Fruit fly (Drosophila melanogaster) whole organism, embryonic: ENCODE results near the gene CtBP.

Experiments used
- ATbp ChIP-seq: fragments of 200-800 bp; sonication (Bioruptor generic); optimal IDR thresholded peaks from 2 replicates; lab custom pipeline; 2017; ENCODE audit warnings: missing biosample characterization, mild to moderate bottlenecking, missing genetic modification characterization, missing genetic modification reagents
- Bdp1 ChIP-seq: fragments of 200-800 bp; sonication (Bioruptor generic); optimal IDR thresholded peaks from 3 replicates; lab custom pipeline; 2016; ENCODE audit warnings: missing biosample characterization, missing genetic modification characterization
- CG10462 ChIP-seq: fragments of 200-800 bp; sonication (Bioruptor generic); optimal IDR thresholded peaks from 2 replicates; lab custom pipeline; 2016; ENCODE audit warnings: missing biosample characterization, missing genetic modification characterization
- CG10959 ChIP-seq: fragments of 200-800 bp; sonication (Bioruptor generic); IDR thresholded peaks from 2 replicates; pipeline ENCODE4 v1.3.6; 2022; ENCODE audit warnings: missing biosample characterization, missing genetic modification characterization
- CG12219 ChIP-seq: fragments of 200-800 bp; sonication (Bioruptor generic); optimal IDR thresholded peaks from 3 replicates; lab custom pipeline; 2018; ENCODE audit warnings: missing biosample characterization, mild to moderate bottlenecking, missing genetic modification characterization
- CG14050 ChIP-seq: fragments of 200-800 bp; sonication (Bioruptor generic); IDR thresholded peaks from 3 replicates; pipeline ENCODE4 v1.3.6; 2022; ENCODE audit warnings: missing biosample characterization, missing genetic modification characterization
- CG17612 ChIP-seq: fragments of 200-800 bp; sonication (Bioruptor generic); IDR thresholded peaks from 2 replicates; pipeline ENCODE4 v1.3.6; 2022; ENCODE audit warnings: missing biosample characterization, missing genetic modification characterization
- CG17802 ChIP-seq: fragments of 200-800 bp; sonication (Bioruptor generic); optimal IDR thresholded peaks from 2 replicates; lab custom pipeline; 2018; ENCODE audit warnings: missing biosample characterization, mild to moderate bottlenecking, missing genetic modification characterization, moderate library complexity
- CG18262 ChIP-seq: fragments of 200-800 bp; optimal IDR thresholded peaks from 3 replicates; lab custom pipeline; 2019; ENCODE audit warnings: missing biosample characterization, mild to moderate bottlenecking, missing genetic modification characterization, moderate library complexity
- CG2120 ChIP-seq: fragments of 200-800 bp; sonication (Bioruptor generic); optimal IDR thresholded peaks from 3 replicates; lab custom pipeline; 2016; ENCODE audit warnings: missing biosample characterization, missing genetic modification characterization
- CG30403 ChIP-seq: fragments of 200-800 bp; sonication (Bioruptor generic); optimal IDR thresholded peaks from 3 replicates; lab custom pipeline; 2016; ENCODE audit warnings: missing biosample characterization, missing genetic modification characterization
- CG3065 ChIP-seq: fragments of 200-800 bp; sonication (Bioruptor generic); optimal IDR thresholded peaks from 2 replicates; lab custom pipeline; 2016; ENCODE audit warnings: missing biosample characterization, missing genetic modification characterization
- CG31365 ChIP-seq: fragments of 200-800 bp; sonication (Bioruptor generic); optimal IDR thresholded peaks from 2 replicates; lab custom pipeline; 2018; ENCODE audit warnings: missing biosample characterization, mild to moderate bottlenecking, missing genetic modification characterization
- CG3407 ChIP-seq: fragments of 200-800 bp; sonication (Bioruptor generic); optimal IDR thresholded peaks from 2 replicates; lab custom pipeline; 2018; ENCODE audit warnings: missing biosample characterization, mild to moderate bottlenecking, missing genetic modification characterization
- CG3726 ChIP-seq: fragments of 200-800 bp; sonication (Bioruptor generic); IDR thresholded peaks from 3 replicates; pipeline ENCODE4, ENCODE4 v1.3.6; 2022; ENCODE audit warnings: missing biosample characterization, missing genetic modification characterization
- CG3847 ChIP-seq: fragments of 200-800 bp; sonication (Bioruptor generic); IDR thresholded peaks from 2 replicates; pipeline ENCODE4 v1.3.6; 2022; ENCODE audit warnings: missing biosample characterization, missing genetic modification characterization
- CG3995 ChIP-seq: fragments of 200-800 bp; sonication (Bioruptor generic); optimal IDR thresholded peaks from 3 replicates; lab custom pipeline; 2016; ENCODE audit warnings: missing biosample characterization, missing genetic modification characterization
- CG4707 ChIP-seq: fragments of 200-800 bp; sonication (Bioruptor generic); optimal IDR thresholded peaks from 2 replicates; lab custom pipeline; 2018; ENCODE audit warnings: missing biosample characterization, mild to moderate bottlenecking, missing genetic modification characterization, moderate library complexity
- CG7372 ChIP-seq: fragments of 200-800 bp; sonication (Bioruptor generic); IDR thresholded peaks from 2 replicates; pipeline ENCODE4 v1.3.6; 2022; ENCODE audit warnings: missing biosample characterization, missing genetic modification characterization
- CG8089 ChIP-seq: fragments of 200-800 bp; sonication (Bioruptor generic); optimal IDR thresholded peaks from 3 replicates; lab custom pipeline; 2016; ENCODE audit warnings: missing biosample characterization, missing genetic modification characterization
- Deaf1 ChIP-seq: fragments of 200-800 bp; optimal IDR thresholded peaks from 3 replicates; lab custom pipeline; 2019; ENCODE audit warnings: missing biosample characterization, mild to moderate bottlenecking, missing genetic modification characterization, moderate library complexity
- GATAe ChIP-seq: fragments of 200-800 bp; sonication (Bioruptor generic); conservative IDR thresholded peaks from 2 replicates; pipeline ENCODE4 v1.3.6; 2022; ENCODE audit warnings: missing biosample characterization, missing genetic modification characterization
- Hand ChIP-seq: fragments of 200-800 bp; sonication (Bioruptor generic); optimal IDR thresholded peaks from 2 replicates; lab custom pipeline; 2017; ENCODE audit warnings: mild to moderate bottlenecking, missing biosample characterization, missing genetic modification reagents, missing genetic modification characterization
- Hr39 ChIP-seq: fragments of >200 bp; optimal IDR thresholded peaks from 2 replicates; lab custom pipeline; 2017
- Hr51 ChIP-seq, 2 experiments: fragments of 200-800 bp; sonication (Bioruptor generic); optimal IDR thresholded peaks; 2 replicates in 1 of 2; 3 replicates in 1 of 2; lab custom pipeline; 2016 to 2018; ENCODE audit warnings: missing biosample characterization in 2 of 2, missing genetic modification characterization in 2 of 2, mild to moderate bottlenecking in 1 of 2, moderate library complexity in 1 of 2
- Jarid2 ChIP-seq: fragments of 200-800 bp; sonication (Bioruptor generic); optimal IDR thresholded peaks from 3 replicates; lab custom pipeline; 2017; ENCODE audit warnings: mild to moderate bottlenecking, missing biosample characterization, missing genetic modification reagents, missing genetic modification characterization
- Lhr ChIP-seq: fragments of 200-800 bp; sonication (Bioruptor generic); optimal IDR thresholded peaks from 3 replicates; lab custom pipeline; 2017; ENCODE audit warnings: mild to moderate bottlenecking, missing biosample characterization, missing genetic modification reagents, missing genetic modification characterization
- Lpt ChIP-seq: fragments of >200 bp; optimal IDR thresholded peaks from 2 replicates; lab custom pipeline; 2018; ENCODE audit warnings: missing biosample characterization, missing genetic modification characterization
- Max ChIP-seq: fragments of 200-800 bp; sonication (Bioruptor generic); optimal IDR thresholded peaks from 2 replicates; lab custom pipeline; 2016; ENCODE audit warnings: missing biosample characterization, mild to moderate bottlenecking, missing genetic modification characterization
- Opbp ChIP-seq: fragments of 200-800 bp; sonication (Bioruptor generic); IDR thresholded peaks from 3 replicates; pipeline ENCODE4 v1.3.6; 2022; ENCODE audit warnings: missing biosample characterization, missing genetic modification characterization; ENCODE audit not compliant: partially characterized antibody
- Sox100B ChIP-seq: fragments of 200-800 bp; sonication (Bioruptor generic); optimal IDR thresholded peaks from 3 replicates; lab custom pipeline; 2018; ENCODE audit warnings: missing biosample characterization, mild to moderate bottlenecking, missing genetic modification characterization
- Sry-δ ChIP-seq: fragments of 200-800 bp; sonication (Bioruptor generic); optimal IDR thresholded peaks from 2 replicates; lab custom pipeline; 2016; ENCODE audit warnings: missing biosample characterization, missing genetic modification characterization
- Trl ChIP-seq, 3 experiments: fragments of >200 bp in 2 of 3; fragments of 200-800 bp in 1 of 3; sonication (Bioruptor generic) in 1 of 3; optimal IDR thresholded peaks; 2 replicates in 1 of 3; 3 replicates in 2 of 3; lab custom pipeline; 2016 to 2017; ENCODE audit warnings: missing biosample characterization in 1 of 3, missing genetic modification characterization in 1 of 3
- chm ChIP-seq: fragments of 200-800 bp; sonication (Bioruptor generic); IDR thresholded peaks from 2 replicates; pipeline ENCODE4 v1.3.6; 2022; ENCODE audit warnings: missing biosample characterization, missing genetic modification characterization
- gce ChIP-seq: fragments of 200-800 bp; sonication (Bioruptor generic); IDR thresholded peaks from 3 replicates; pipeline ENCODE4 v1.3.6; 2022; ENCODE audit warnings: missing biosample characterization, missing genetic modification characterization
- grau ChIP-seq: fragments of 200-800 bp; optimal IDR thresholded peaks from 3 replicates; lab custom pipeline; 2019; ENCODE audit warnings: missing biosample characterization, mild to moderate bottlenecking, missing genetic modification characterization, moderate library complexity
- ken ChIP-seq: fragments of 200-800 bp; sonication (Bioruptor generic); IDR thresholded peaks from 3 replicates; pipeline ENCODE4 v1.3.6; 2022; ENCODE audit warnings: missing biosample characterization, missing genetic modification characterization
- knrl ChIP-seq: fragments of 200-800 bp; sonication (Bioruptor generic); IDR thresholded peaks from 3 replicates; pipeline ENCODE4 v1.3.6; 2022; ENCODE audit warnings: missing biosample characterization, missing genetic modification characterization; ENCODE audit not compliant: partially characterized antibody
- lov ChIP-seq, 2 experiments: fragments of 200-800 bp in 1 of 2; fragments of >200 bp in 1 of 2; sonication (Bioruptor generic) in 1 of 2; IDR thresholded peaks in 1 of 2; optimal IDR thresholded peaks in 1 of 2; 2 replicates in 1 of 2; 3 replicates in 1 of 2; pipeline versions ENCODE4 v1.3.6 to Lab custom; 2017 to 2022; ENCODE audit warnings: missing biosample characterization in 1 of 2, missing genetic modification characterization in 1 of 2
- mirr ChIP-seq: fragments of 200-800 bp; sonication (Bioruptor generic); optimal IDR thresholded peaks from 3 replicates; lab custom pipeline; 2018; ENCODE audit warnings: missing biosample characterization, mild to moderate bottlenecking, missing genetic modification characterization
- nerfin-2 ChIP-seq: fragments of 200-800 bp; sonication (Bioruptor generic); IDR thresholded peaks from 2 replicates; pipeline ENCODE4 v1.3.6; 2022; ENCODE audit warnings: missing biosample characterization, missing genetic modification characterization; ENCODE audit not compliant: partially characterized antibody
- onecut ChIP-seq: fragments of 200-800 bp; sonication (Bioruptor generic); IDR thresholded peaks from 2 replicates; pipeline ENCODE4 v1.3.6; 2022; ENCODE audit warnings: missing biosample characterization, missing genetic modification characterization
- org-1 ChIP-seq: fragments of 200-800 bp; sonication (Bioruptor generic); optimal IDR thresholded peaks from 2 replicates; lab custom pipeline; 2017; ENCODE audit warnings: missing biosample characterization, missing genetic modification characterization
- pnt ChIP-seq: fragments of 200-800 bp; sonication (Bioruptor generic); optimal IDR thresholded peaks from 3 replicates; lab custom pipeline; 2016; ENCODE audit warnings: missing biosample characterization, missing genetic modification characterization
- prd ChIP-seq, 3 experiments: fragments of >200 bp in 2 of 3; fragments of 200-800 bp in 1 of 3; sonication (Bioruptor generic) in 1 of 3; optimal IDR thresholded peaks in 2 of 3; IDR thresholded peaks in 1 of 3; 2 replicates in 2 of 3; 3 replicates in 1 of 3; pipeline versions ENCODE4 v1.3.6 to Lab custom; 2017 to 2022; ENCODE audit warnings: missing biosample characterization in 1 of 3, missing genetic modification characterization in 1 of 3
- run ChIP-seq: fragments of 200-800 bp; sonication (Bioruptor generic); optimal IDR thresholded peaks from 3 replicates; lab custom pipeline; 2018; ENCODE audit warnings: missing biosample characterization, mild to moderate bottlenecking, missing genetic modification characterization
- tgo ChIP-seq: fragments of 200-800 bp; sonication (Bioruptor generic); IDR thresholded peaks from 3 replicates; pipeline ENCODE4 v1.3.6; 2022; ENCODE audit warnings: missing biosample characterization, missing genetic modification characterization
- tio ChIP-seq: fragments of 200-800 bp; sonication (Bioruptor generic); optimal IDR thresholded peaks from 2 replicates; lab custom pipeline; 2017; ENCODE audit warnings: missing biosample characterization, missing genetic modification characterization, inconsistent platforms
- toy ChIP-seq: fragments of 200-800 bp; sonication (Bioruptor generic); IDR thresholded peaks from 2 replicates; pipeline ENCODE4 v1.3.6; 2022; ENCODE audit warnings: missing biosample characterization, missing genetic modification characterization
- zf30C ChIP-seq: fragments of 200-800 bp; sonication (Bioruptor generic); optimal IDR thresholded peaks from 3 replicates; lab custom pipeline; 2018; ENCODE audit warnings: missing biosample characterization, mild to moderate bottlenecking, missing genetic modification characterization

Gene CtBP

dm6 chr3R:13068022-13068421 lies 56.6 kb downstream of the CtBP start (continued):
- TF ChIP-seq Max (peak; percentile 69), Opbp (GFP tag; lab: Robert Waterston, UW) (no peak), gce (GFP tag; lab: Robert Waterston, UW) (peak; percentile 87), CG3065 (GFP tag; lab: Kevin White, UChicago) (peak; percentile 73), org-1 (GFP tag; lab: Kevin White, UChicago) (peak; percentile 90), lov (optimal IDR thresholded peaks at IDR 0.05; lab: Kevin White, UChicago) (no peak), lov (GFP tag; IDR thresholded peaks at IDR 0.05; lab: Robert Waterston, UW) (peak; percentile 78; the same call in 2 of the 3 replicates), chm (GFP tag; lab: Robert Waterston, UW) (peak; percentile 75; the same call in 1 of the 2 replicates), mirr (GFP tag; lab: Kevin White, UChicago) (peak; percentile 90), Hr51 (GFP tag; optimal IDR thresholded peaks at IDR 0.05; lab: Kevin White, UChicago) (peak; percentile 37 to 81), tgo (peak; percentile 56; the same call in 2 of the 3 replicates), knrl (GFP tag; lab: Robert Waterston, UW) (no peak), Deaf1 (tag; lab: Kevin White, UChicago) (peak; percentile 41), grau (tag; lab: Kevin White, UChicago) (peak; percentile 64), Sry-δ (GFP tag; lab: Kevin White, UChicago) (peak; percentile 46), pnt (GFP tag; lab: Kevin White, UChicago) (peak; percentile 71), prd (optimal IDR thresholded peaks at IDR 0.05; lab: Kevin White, UChicago) (no peak), prd (GFP tag; IDR thresholded peaks at IDR 0.05; lab: Robert Waterston, UW) (no peak), CG17612 (no peak), CG31365 (tag; lab: Kevin White, UChicago) (peak; percentile 84), CG2120 (GFP tag; lab: Kevin White, UChicago) (peak; percentile 24), CG3995 (GFP tag; lab: Kevin White, UChicago) (peak; percentile 50), Lhr (peak; percentile 86), run (peak; percentile 82), CG10959 (peak; percentile 75), CG8089 (GFP tag; lab: Kevin White, UChicago) (peak; percentile 81), Jarid2 (GFP tag; lab: Kevin White, UChicago) (peak; percentile 82), CG17802 (tag; lab: Kevin White, UChicago) (peak; percentile 87), CG3847 (no peak), ATbp (GFP tag; lab: Kevin White, UChicago) (peak; percentile 99), Lpt (no peak), CG10462 (GFP tag; lab: Kevin White, UChicago) (peak; percentile 45), CG3407 (peak; percentile 97), ken (GFP tag; lab: Robert Waterston, UW) (peak; percentile 64; the same call in 1 of the 3 replicates), Hr39 (lab: Kevin White, UChicago) (no peak), CG14050 (GFP tag; lab: Robert Waterston, UW) (peak; percentile 37; the same call in 1 of the 3 replicates), CG3726 (no peak), tio (GFP tag; lab: Kevin White, UChicago) (peak; percentile 69), CG4707 (peak; percentile 90), onecut (GFP tag; lab: Robert Waterston, UW) (peak; percentile 85), CG18262 (peak; percentile 86), GATAe (GFP tag; lab: Robert Waterston, UW) (no peak), zf30C (no peak), Trl (optimal IDR thresholded peaks at IDR 0.05; lab: Kevin White, UChicago) (no peak), Trl (GFP tag; optimal IDR thresholded peaks at IDR 0.05; lab: Kevin White, UChicago) (peak; percentile 88), CG30403 (peak; percentile 59), Hand (GFP tag; lab: Kevin White, UChicago) (no peak), CG12219 (GFP tag; lab: Kevin White, UChicago) (peak; percentile 82), toy (GFP tag; lab: Robert Waterston, UW) (no peak), Bdp1 (GFP tag; lab: Kevin White, UChicago) (peak; percentile 72), Sox100B (GFP tag; lab: Kevin White, UChicago) (peak; percentile 95), nerfin-2 (GFP tag; lab: Robert Waterston, UW) (no peak), CG7372 (GFP tag; lab: Robert Waterston, UW) (no peak)
